Worm (Caenorhabditis elegans) whole organism, L2 larva: Measurements from ENCODE around the gene mog-4.

Experiments used
- C34F6.9 ChIP-seq: fragments of 150-350 bp; optimal IDR thresholded peaks from 2 replicates; lab custom pipeline; 2014; ENCODE audit warnings: missing biosample characterization, missing genetic modification characterization
- F13H6.1 ChIP-seq: sonication (generic microtip); optimal IDR thresholded peaks from 2 replicates; lab custom pipeline; 2016; ENCODE audit warnings: missing genetic modification characterization, missing compliant biosample characterization
- alr-1 ChIP-seq: fragments of 150-350 bp; optimal IDR thresholded peaks from 2 replicates; lab custom pipeline; 2014; ENCODE audit warnings: missing biosample characterization, missing genetic modification characterization
- aly-2 ChIP-seq: fragments of 150-350 bp; optimal IDR thresholded peaks from 2 replicates; lab custom pipeline; 2014; ENCODE audit warnings: missing biosample characterization, missing genetic modification characterization
- ama-1 ChIP-seq: fragments of 150-350 bp; optimal IDR thresholded peaks from 2 replicates; lab custom pipeline; 2018; ENCODE audit warnings: inconsistent platforms
- blmp-1 ChIP-seq: sonication (generic microtip); optimal IDR thresholded peaks from 2 replicates; lab custom pipeline; 2017; ENCODE audit warnings: missing genetic modification characterization, mild to moderate bottlenecking, missing compliant biosample characterization, antibody characterized with exemption, moderate library complexity; ENCODE audit not compliant: insufficient read depth
- ceh-16 ChIP-seq: fragments of 150-350 bp; optimal IDR thresholded peaks from 2 replicates; lab custom pipeline; 2014; ENCODE audit warnings: missing biosample characterization, missing genetic modification characterization
- ceh-82 ChIP-seq: fragments of 150-350 bp; optimal IDR thresholded peaks from 2 replicates; lab custom pipeline; 2014; ENCODE audit warnings: missing biosample characterization, missing genetic modification characterization
- dmd-4 ChIP-seq: sonication (generic microtip); optimal IDR thresholded peaks from 2 replicates; lab custom pipeline; 2017; ENCODE audit warnings: missing biosample characterization, missing genetic modification characterization
- egl-27 ChIP-seq: sonication (generic microtip); optimal IDR thresholded peaks from 3 replicates; lab custom pipeline; 2017; ENCODE audit warnings: missing biosample characterization, missing genetic modification reagents, missing genetic modification characterization
- elt-3 ChIP-seq: sonication (generic microtip); optimal IDR thresholded peaks from 2 replicates; lab custom pipeline; 2017; ENCODE audit warnings: missing biosample characterization, missing genetic modification characterization
- gmeb-1 ChIP-seq: fragments of 150-350 bp; optimal IDR thresholded peaks from 2 replicates; lab custom pipeline; 2014; ENCODE audit warnings: missing biosample characterization, missing genetic modification characterization
- lin-11 ChIP-seq: fragments of 150-350 bp; sonication (generic microtip); optimal IDR thresholded peaks from 2 replicates; lab custom pipeline; 2014; ENCODE audit warnings: missing biosample characterization, missing genetic modification characterization, inconsistent platforms, mixed read lengths
- lin-13 ChIP-seq: fragments of 150-350 bp; optimal IDR thresholded peaks from 2 replicates; lab custom pipeline; 2014; ENCODE audit warnings: missing biosample characterization, missing genetic modification reagents, missing genetic modification characterization
- lin-39 ChIP-seq: fragments of 150-350 bp; optimal IDR thresholded peaks from 2 replicates; lab custom pipeline; 2014; ENCODE audit warnings: missing biosample characterization, missing genetic modification reagents, missing genetic modification characterization
- mdl-1 ChIP-seq, 2 experiments: fragments of 150-350 bp in 1 of 2; sonication (generic microtip) in 1 of 2; optimal IDR thresholded peaks; 2 replicates each; lab custom pipeline; 2017; ENCODE audit warnings: missing biosample characterization in 2 of 2, missing genetic modification characterization in 2 of 2
- nhr-10 ChIP-seq: sonication (generic microtip); optimal IDR thresholded peaks from 2 replicates; lab custom pipeline; 2017; ENCODE audit warnings: missing biosample characterization, missing genetic modification characterization
- nhr-12 ChIP-seq: fragments of 150-350 bp; optimal IDR thresholded peaks from 2 replicates; lab custom pipeline; 2014; ENCODE audit warnings: missing biosample characterization, missing genetic modification characterization
- nhr-129 ChIP-seq: fragments of 150-350 bp; optimal IDR thresholded peaks from 2 replicates; lab custom pipeline; 2014; ENCODE audit warnings: missing biosample characterization, missing genetic modification characterization
- nhr-21 ChIP-seq: fragments of 150-350 bp; optimal IDR thresholded peaks from 2 replicates; lab custom pipeline; 2014; ENCODE audit warnings: missing biosample characterization, missing genetic modification characterization
- nhr-23 ChIP-seq: fragments of 150-350 bp; optimal IDR thresholded peaks from 2 replicates; lab custom pipeline; 2014; ENCODE audit warnings: missing biosample characterization, missing genetic modification reagents, missing genetic modification characterization
- nhr-237 ChIP-seq: fragments of 150-350 bp; optimal IDR thresholded peaks from 2 replicates; lab custom pipeline; 2014; ENCODE audit warnings: missing biosample characterization, missing genetic modification characterization
- nhr-77 ChIP-seq: fragments of 150-350 bp; optimal IDR thresholded peaks from 2 replicates; lab custom pipeline; 2014; ENCODE audit warnings: missing biosample characterization, missing genetic modification characterization
- peb-1 ChIP-seq: fragments of 150-350 bp; optimal IDR thresholded peaks from 2 replicates; lab custom pipeline; 2014; ENCODE audit warnings: missing biosample characterization, missing genetic modification characterization
- sem-4 ChIP-seq: fragments of 150-350 bp; optimal IDR thresholded peaks from 2 replicates; lab custom pipeline; 2014; ENCODE audit warnings: missing biosample characterization, missing genetic modification reagents, missing genetic modification characterization
- skn-1 ChIP-seq: sonication (generic microtip); optimal IDR thresholded peaks from 2 replicates; lab custom pipeline; 2017; ENCODE audit warnings: missing biosample characterization, missing genetic modification characterization
- sma-3 ChIP-seq: sonication (generic microtip); optimal IDR thresholded peaks from 2 replicates; lab custom pipeline; 2016; ENCODE audit warnings: missing genetic modification reagents, missing genetic modification characterization, missing compliant biosample characterization
- sma-9 ChIP-seq, 2 experiments: fragments of 150-350 bp in 1 of 2; sonication (generic microtip) in 1 of 2; optimal IDR thresholded peaks; 2 replicates each; lab custom pipeline; 2014 to 2016; ENCODE audit warnings: missing genetic modification characterization in 2 of 2, mild to moderate bottlenecking in 1 of 2, missing biosample characterization in 1 of 2, missing compliant biosample characterization in 1 of 2, missing genetic modification reagents in 1 of 2, moderate library complexity in 1 of 2
- snpc-4 ChIP-seq: fragments of 150-350 bp; optimal IDR thresholded peaks from 2 replicates; lab custom pipeline; 2014; ENCODE audit warnings: missing biosample characterization, missing genetic modification characterization
- unc-39 ChIP-seq: fragments of 150-350 bp; optimal IDR thresholded peaks from 2 replicates; lab custom pipeline; 2014; ENCODE audit warnings: missing biosample characterization, missing genetic modification characterization
- unc-55 ChIP-seq: fragments of 150-350 bp; sonication (generic microtip); optimal IDR thresholded peaks from 3 replicates; lab custom pipeline; 2014; ENCODE audit warnings: missing biosample characterization, missing genetic modification reagents, missing genetic modification characterization
- unc-62 ChIP-seq: fragments of 150-350 bp; optimal IDR thresholded peaks from 2 replicates; lab custom pipeline; 2014; ENCODE audit warnings: missing biosample characterization, missing genetic modification reagents, missing genetic modification characterization
- zag-1 ChIP-seq: fragments of 150-350 bp; optimal IDR thresholded peaks from 2 replicates; lab custom pipeline; 2014; ENCODE audit warnings: missing biosample characterization, missing genetic modification characterization
- ztf-1 ChIP-seq: fragments of 200-800 bp; sonication (Bioruptor generic); conservative IDR thresholded peaks from 2 replicates; pipeline ENCODE4 v1.3.6; 2022; ENCODE audit warnings: missing genetic modification characterization, missing compliant biosample characterization
- ztf-11 ChIP-seq: sonication (generic microtip); optimal IDR thresholded peaks from 2 replicates; lab custom pipeline; 2017; ENCODE audit warnings: missing biosample characterization, missing genetic modification characterization

mog-4 gene

DNA sequence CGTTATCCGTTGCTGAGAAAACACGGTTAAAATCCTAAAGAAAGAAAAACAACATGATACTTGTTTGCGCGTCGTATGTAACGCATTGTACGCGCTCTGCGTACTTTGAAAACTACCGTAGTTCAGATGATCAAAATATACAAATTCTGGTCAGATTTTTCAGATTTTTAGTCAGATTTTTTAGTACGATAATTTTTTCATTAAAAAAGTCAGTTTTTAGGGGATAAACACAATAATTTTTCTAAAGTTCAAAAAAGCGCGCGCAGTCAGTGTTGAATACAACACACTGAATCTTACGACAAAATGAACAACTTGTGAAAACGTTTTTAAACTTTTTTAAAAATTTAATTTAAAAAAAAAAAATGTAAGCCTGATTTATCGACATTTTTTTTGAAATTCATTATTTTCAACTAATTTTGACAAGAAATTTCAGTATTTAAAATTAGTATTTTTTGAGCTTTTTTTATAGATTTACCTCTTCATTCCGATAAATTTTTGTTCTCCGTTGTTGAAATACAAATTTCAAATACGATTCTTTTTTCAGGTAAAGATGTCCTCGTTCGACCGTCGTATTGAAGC lies 37.7 kb downstream of the mog-4 start, which contains the start of gene pot-2:
pot-2 (plus strand) TSS at position 529 of the 579 bp plus-strand sequence.
- TF ChIP-seq lin-13 (GFP tag; lab: Kevin White, UChicago) (no peak), mdl-1 (tag; optimal IDR thresholded peaks at IDR 0.05; lab: Kevin White, UChicago) (no peak), ztf-11 (no peak), aly-2 (no peak), egl-27 (tag; lab: Kevin White, UChicago) (no peak), dmd-4 (tag; lab: Kevin White, UChicago) (no peak), gmeb-1 (no peak), ama-1 (lab: Kevin White, UChicago) (no peak), nhr-237 (tag; lab: Kevin White, UChicago) (no peak), elt-3 (tag; lab: Kevin White, UChicago) (no peak), sma-3 (GFP tag; lab: Kevin White, UChicago) (no peak), alr-1 (no peak), ceh-82 (no peak), nhr-23 (tag; lab: Kevin White, UChicago) (no peak), lin-39 (no peak), nhr-129 (tag; lab: Kevin White, UChicago) (no peak), nhr-21 (tag; lab: Kevin White, UChicago) (no peak), sem-4 (no peak), F13H6.1 (no peak)
- TF ChIP-seq, all 48 proteins: peak for 0

DNA sequence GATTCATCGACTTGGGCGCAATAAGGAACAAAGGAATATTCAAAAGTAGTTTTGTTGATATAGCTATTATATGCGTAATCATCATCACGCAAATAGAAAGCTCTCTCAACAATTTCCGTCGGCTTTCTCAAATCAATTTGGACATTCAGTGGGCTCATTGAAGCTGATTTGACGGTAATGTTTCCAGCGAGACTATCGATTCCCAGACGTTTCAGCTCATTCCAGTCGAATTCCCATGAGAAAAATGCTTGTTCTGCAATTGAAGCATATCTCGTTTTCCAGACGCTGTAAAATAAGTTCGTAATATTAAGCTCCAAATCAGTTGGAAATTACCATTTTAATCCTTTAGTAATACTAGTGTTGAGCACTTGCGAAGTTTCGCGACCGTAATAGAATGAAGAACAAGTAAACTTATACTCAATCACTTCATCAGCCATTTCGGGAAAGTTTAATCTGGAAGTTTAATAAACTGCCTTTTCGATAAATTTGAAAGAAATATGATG lies 38.3 kb downstream of the mog-4 start, which contains the start of gene btb-20:
btb-20 (minus strand) TSS at position 453 of the 503 bp plus-strand sequence.
- TF ChIP-seq unc-62 (GFP tag; lab: Kevin White, UChicago) (no peak), blmp-1 (tag; lab: Kevin White, UChicago) (no peak), elt-3 (tag; lab: Kevin White, UChicago) (no peak), nhr-237 (tag; lab: Kevin White, UChicago) (no peak), sem-4 (no peak), nhr-12 (tag; lab: Kevin White, UChicago) (no peak), peb-1 (tag; lab: Kevin White, UChicago) (no peak), F13H6.1 (no peak), snpc-4 (tag; lab: Kevin White, UChicago) (no peak), alr-1 (no peak), skn-1 (tag; lab: Kevin White, UChicago) (no peak)

ce11 chrII:14522037-14522436 lies 39.4 kb downstream of the mog-4 start, which contains the start of gene btb-19:
TSS of gene btb-19 (minus strand) at chrII:14522137.
- no peak for TF ChIP-seq sma-9 (GFP tag; optimal IDR thresholded peaks at IDR 0.05; lab: Kevin White, UChicago)
- TF ChIP-seq sma-9 (tag; optimal IDR thresholded peaks at IDR 0.05; lab: Kevin White, UChicago): no peak
- no peak for TF ChIP-seq alr-1
- TF ChIP-seq sem-4: no peak
- no peak for TF ChIP-seq blmp-1 (tag; lab: Kevin White, UChicago)
- no peak for TF ChIP-seq elt-3 (tag; lab: Kevin White, UChicago)
- no peak for TF ChIP-seq C34F6.9 (tag; lab: Kevin White, UChicago)
- no peak for TF ChIP-seq zag-1
- no peak for TF ChIP-seq nhr-10 (tag; lab: Kevin White, UChicago)
- no peak for TF ChIP-seq lin-11 (tag; lab: Kevin White, UChicago)
- TF ChIP-seq ceh-82: no peak
- no peak for TF ChIP-seq mdl-1 (tag; optimal IDR thresholded peaks at IDR 0.05; lab: Kevin White, UChicago)

ce11 chrII:14515017-14515416 lies 46.4 kb downstream of the mog-4 start, which contains the start of gene K10H10.9:
TSS of gene K10H10.9 (minus strand) at chrII:14515117.
- TF ChIP-seq unc-55 (GFP tag; lab: Kevin White, UChicago) (no peak), aly-2 (no peak), alr-1 (no peak), peb-1 (tag; lab: Kevin White, UChicago) (no peak), ztf-1 (GFP tag; lab: Robert Waterston, UW) (no peak), unc-39 (tag; lab: Kevin White, UChicago) (no peak), elt-3 (tag; lab: Kevin White, UChicago) (no peak), nhr-77 (no peak), C34F6.9 (tag; lab: Kevin White, UChicago) (no peak), ceh-16 (no peak), ama-1 (lab: Kevin White, UChicago) (no peak), nhr-237 (tag; lab: Kevin White, UChicago) (no peak), nhr-12 (tag; lab: Kevin White, UChicago) (no peak), lin-13 (GFP tag; lab: Kevin White, UChicago) (no peak), F13H6.1 (no peak), nhr-21 (tag; lab: Kevin White, UChicago) (no peak), ztf-11 (no peak), skn-1 (tag; lab: Kevin White, UChicago) (no peak)
